Worm (Caenorhabditis elegans) whole organism, L2 larva: Measurements from ENCODE around the gene txt-18.

Source experiments
- aly-2 ChIP-seq: fragments of 150-350 bp; optimal IDR thresholded peaks from 2 replicates; lab custom pipeline; 2014; ENCODE audit warnings: missing biosample characterization, missing genetic modification characterization
- blmp-1 ChIP-seq: sonication (generic microtip); optimal IDR thresholded peaks from 2 replicates; lab custom pipeline; 2017; ENCODE audit warnings: missing genetic modification characterization, mild to moderate bottlenecking, missing compliant biosample characterization, antibody characterized with exemption, moderate library complexity; ENCODE audit not compliant: insufficient read depth
- ceh-82 ChIP-seq: fragments of 150-350 bp; optimal IDR thresholded peaks from 2 replicates; lab custom pipeline; 2014; ENCODE audit warnings: missing biosample characterization, missing genetic modification characterization
- elt-1 ChIP-seq: fragments of 150-350 bp; optimal IDR thresholded peaks from 2 replicates; lab custom pipeline; 2014; ENCODE audit warnings: missing biosample characterization, missing genetic modification characterization
- lin-39 ChIP-seq: fragments of 150-350 bp; optimal IDR thresholded peaks from 2 replicates; lab custom pipeline; 2014; ENCODE audit warnings: missing biosample characterization, missing genetic modification reagents, missing genetic modification characterization
- lsy-2 ChIP-seq, 2 experiments: fragments of 150-350 bp in 1 of 2; sonication (generic microtip) in 1 of 2; optimal IDR thresholded peaks; 2 replicates each; lab custom pipeline; 2014 to 2017; ENCODE audit warnings: missing biosample characterization in 2 of 2, missing genetic modification characterization in 2 of 2
- nhr-237 ChIP-seq: fragments of 150-350 bp; optimal IDR thresholded peaks from 2 replicates; lab custom pipeline; 2014; ENCODE audit warnings: missing biosample characterization, missing genetic modification characterization
- nhr-77 ChIP-seq: fragments of 150-350 bp; optimal IDR thresholded peaks from 2 replicates; lab custom pipeline; 2014; ENCODE audit warnings: missing biosample characterization, missing genetic modification characterization
- sem-4 ChIP-seq: fragments of 150-350 bp; optimal IDR thresholded peaks from 2 replicates; lab custom pipeline; 2014; ENCODE audit warnings: missing biosample characterization, missing genetic modification reagents, missing genetic modification characterization
- ztf-4 ChIP-seq: fragments of 150-350 bp; optimal IDR thresholded peaks from 2 replicates; lab custom pipeline; 2014; ENCODE audit warnings: missing biosample characterization, missing genetic modification characterization

DNA sequence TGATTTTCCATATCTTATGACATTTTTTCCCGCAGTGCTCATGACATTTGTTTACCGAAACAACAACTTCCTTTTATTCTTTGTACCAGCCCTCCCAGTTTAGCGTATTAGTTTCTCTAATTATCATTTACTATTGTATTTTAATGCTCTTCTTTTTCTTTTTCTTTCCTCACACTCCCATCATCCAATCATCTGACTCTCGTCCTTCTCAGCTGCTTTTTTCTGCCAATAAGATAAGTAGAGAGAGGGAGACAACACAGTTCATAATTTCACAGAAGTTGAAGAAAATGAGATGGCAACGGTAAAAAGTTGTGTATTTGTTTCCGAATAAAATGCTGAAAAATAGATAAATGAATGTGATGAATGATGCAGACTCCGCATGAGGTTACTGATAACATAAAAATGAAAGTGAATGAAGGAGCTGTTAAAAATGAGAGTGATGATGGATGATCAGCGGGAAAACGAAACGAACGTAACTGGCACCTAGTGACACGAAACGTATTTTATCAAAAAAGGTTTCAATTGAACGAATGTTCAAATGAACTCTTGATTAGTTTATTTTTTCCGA, 33.6 kb downstream of the txt-18 start:
- TF ChIP-seq ceh-82, result no peak
- TF ChIP-seq elt-1, result no peak
- no peak for TF ChIP-seq lin-39 (tag; lab: Kevin White, UChicago)
- TF ChIP-seq nhr-237 (tag; lab: Kevin White, UChicago), result no peak
- TF ChIP-seq blmp-1 (tag; lab: Kevin White, UChicago), result peak; percentile 29
- no peak for TF ChIP-seq lsy-2 (tag; optimal IDR thresholded peaks at IDR 0.05; lab: Kevin White, UChicago)
- TF ChIP-seq sem-4 (tag; lab: Kevin White, UChicago), result no peak
- TF ChIP-seq nhr-77 (tag; lab: Kevin White, UChicago), result no peak
- no peak for TF ChIP-seq aly-2
- no peak for TF ChIP-seq ztf-4 (tag; lab: Kevin White, UChicago)
